Worm (Caenorhabditis elegans): ENCODE data around the gene F08G2.8.

DNA sequence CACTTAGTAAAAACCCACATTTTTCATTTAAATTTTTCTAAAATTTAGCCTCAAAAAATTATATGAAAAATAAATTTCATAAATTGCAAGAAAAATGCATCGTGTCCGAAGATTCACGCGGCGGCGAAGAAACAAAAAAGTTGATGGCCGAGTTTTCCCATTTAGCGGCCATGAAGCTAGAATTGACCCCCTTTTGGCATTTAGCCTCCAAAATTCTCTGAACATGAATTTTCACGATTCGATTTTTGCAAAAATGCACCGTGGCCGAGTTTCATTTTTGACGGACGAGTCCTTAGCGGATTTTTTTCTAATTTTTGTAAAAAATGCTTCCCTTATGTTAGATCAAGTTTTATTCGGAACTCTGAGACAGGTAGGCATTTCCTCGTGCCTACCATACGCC lies 36.6 kb upstream of the F08G2.8 start:
- TF ChIP-seq him-1 (tag; optimal IDR thresholded peaks at IDR 0.05): no peak
- TF ChIP-seq dao-5 (tag; optimal IDR thresholded peaks at IDR 0.05): no peak
- TF ChIP-seq W03F9.2 (tag; optimal IDR thresholded peaks at IDR 0.05): no peak

Measured in whole organism, L4/young adult.